Worm (Caenorhabditis elegans): Measurements from ENCODE around the gene Y47D3A.13.
A peak's percentile ranks its signal among the peaks of the same experiment; 100 is the strongest.

The Y47D3A.13 gene

DNA sequence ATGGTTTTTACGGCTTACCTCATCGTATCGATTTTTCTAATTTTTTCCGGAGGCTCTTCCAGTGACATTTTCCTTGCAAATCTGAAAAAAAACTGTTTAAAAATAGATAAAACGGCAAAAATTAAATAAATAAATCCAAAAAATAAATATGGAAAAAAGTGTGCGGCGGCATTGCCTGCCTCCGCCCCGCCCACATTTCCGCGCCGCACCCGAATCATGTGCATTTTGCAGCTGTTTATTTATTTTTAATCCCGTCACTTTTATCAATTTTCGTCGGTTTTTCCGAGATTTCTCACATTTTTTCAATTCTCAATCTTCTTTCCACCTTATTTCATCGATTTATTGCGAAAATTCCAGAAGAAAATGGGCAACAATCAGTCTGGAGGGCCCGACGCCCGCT is 12.9 kb upstream of the Y47D3A.13 start, which contains the start of the genes Y47D3A.14 and aakb-2 (continued):
- TF ChIP-seq ceh-14 (tag; optimal IDR thresholded peaks at IDR 0.05) (peak; percentile 57), zip-5 (tag; optimal IDR thresholded peaks at IDR 0.05) (peak; percentile 11), hlh-15 (tag; optimal IDR thresholded peaks at IDR 0.05) (no peak), odd-2 (tag; optimal IDR thresholded peaks at IDR 0.05) (no peak), elt-4 (tag; optimal IDR thresholded peaks at IDR 0.05) (no peak), ceh-31 (tag; optimal IDR thresholded peaks at IDR 0.05) (peak; percentile 56), gmeb-2 (tag; optimal IDR thresholded peaks at IDR 0.05) (peak; percentile 10), ttx-3 (tag; optimal IDR thresholded peaks at IDR 0.05) (peak; percentile 54), ceh-24 (tag; optimal IDR thresholded peaks at IDR 0.05) (peak; percentile 3), unc-55 (GFP tag; optimal IDR thresholded peaks at IDR 0.05) (no peak)

ce11 chrIII:11234742-11235141 is 10.8 kb upstream of the Y47D3A.13 start, which contains the start of gene Y47D3A.34:
Y47D3A.34 (minus strand) TSS chrIII:11234861.
- TF ChIP-seq hlh-6 (tag; optimal IDR thresholded peaks at IDR 0.05) (no peak), unc-42 (tag; optimal IDR thresholded peaks at IDR 0.05) (peak; percentile 39)

ce11 chrIII:11231969-11232368 is 8.1 kb upstream of the Y47D3A.13 start, which contains the start of gene elo-8:
elo-8 (minus strand) TSS chrIII:11232069.
- TF ChIP-seq fkh-10 (GFP tag; optimal IDR thresholded peaks at IDR 0.05) (no peak), madf-2 (tag; optimal IDR thresholded peaks at IDR 0.05) (no peak), syd-9 (tag; optimal IDR thresholded peaks at IDR 0.05) (no peak), elt-4 (tag; optimal IDR thresholded peaks at IDR 0.05) (no peak), ceh-31 (tag; optimal IDR thresholded peaks at IDR 0.05) (no peak), sdc-2 (tag; optimal IDR thresholded peaks at IDR 0.05) (no peak), dmd-4 (tag; optimal IDR thresholded peaks at IDR 0.05; ENCODE audit: borderline replicate concordance) (no peak), ahr-1 (tag; optimal IDR thresholded peaks at IDR 0.05) (no peak), fkh-6 (tag; optimal IDR thresholded peaks at IDR 0.05) (no peak), npax-4 (tag; optimal IDR thresholded peaks at IDR 0.05) (no peak), sox-2 (GFP tag; IDR thresholded peaks at IDR 0.05) (no peak), tbx-2 (tag; optimal IDR thresholded peaks at IDR 0.05) (no peak), zip-5 (tag; optimal IDR thresholded peaks at IDR 0.05) (no peak), ama-1 (optimal IDR thresholded peaks at IDR 0.05) (no peak), ceh-9 (tag; optimal IDR thresholded peaks at IDR 0.05) (no peak), hlh-30 (tag; optimal IDR thresholded peaks at IDR 0.05; ENCODE audit: insufficient read depth) (no peak)

DNA sequence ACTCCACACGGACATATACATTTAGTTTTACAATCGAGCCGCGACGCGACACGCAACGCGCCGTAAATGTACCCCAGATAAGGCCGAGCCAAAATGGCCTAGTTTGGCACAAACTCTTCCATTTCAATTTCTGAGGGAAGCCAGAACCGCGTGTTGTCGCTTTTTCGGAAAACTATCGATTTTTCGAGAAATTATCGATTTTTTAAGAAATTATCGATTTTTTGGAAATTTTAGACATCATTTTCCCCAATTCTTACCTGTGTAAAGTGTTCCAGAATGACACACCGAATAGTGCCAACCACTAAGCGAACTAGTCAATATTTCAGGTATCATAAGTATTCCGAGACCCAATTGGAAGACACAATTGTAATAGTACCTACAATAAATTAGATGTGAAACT is 7.5 kb upstream of the Y47D3A.13 start:
- TF ChIP-seq pag-3 (tag; optimal IDR thresholded peaks at IDR 0.05; ENCODE audit: borderline replicate concordance) (no peak), sox-4 (tag; optimal IDR thresholded peaks at IDR 0.05) (no peak), ztf-16 (tag; optimal IDR thresholded peaks at IDR 0.05) (no peak), zip-5 (tag; optimal IDR thresholded peaks at IDR 0.05) (no peak), ceh-2 (tag; optimal IDR thresholded peaks at IDR 0.05) (no peak), syd-9 (tag; optimal IDR thresholded peaks at IDR 0.05) (no peak), lin-11 (tag; optimal IDR thresholded peaks at IDR 0.05) (no peak), ref-2 (tag; optimal IDR thresholded peaks at IDR 0.05) (no peak), eyg-1 (tag; optimal IDR thresholded peaks at IDR 0.05) (no peak), K09A11.1 (tag; optimal IDR thresholded peaks at IDR 0.05; ENCODE audit: insufficient read depth) (no peak)

DNA sequence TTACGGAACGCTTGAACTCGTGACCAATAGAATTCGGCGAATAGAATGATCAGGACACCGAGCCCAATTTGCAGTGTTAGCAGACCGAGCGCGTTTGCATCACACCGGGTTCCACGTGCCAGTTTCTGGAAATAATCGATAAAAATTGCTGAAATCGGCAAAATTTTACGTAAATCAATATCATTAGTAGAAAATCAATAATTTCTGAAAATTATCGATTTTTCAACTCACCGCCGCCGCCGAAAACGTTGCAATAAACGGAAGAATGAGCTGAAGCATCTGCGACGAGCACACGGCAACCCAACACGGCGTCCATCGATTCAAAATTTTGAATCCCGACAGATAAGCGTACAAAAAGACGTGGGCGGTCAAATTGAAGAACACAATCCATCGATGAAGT is 6.7 kb upstream of the Y47D3A.13 start:
- no peak for TF ChIP-seq tbx-7 (tag; optimal IDR thresholded peaks at IDR 0.05)
- no peak for TF ChIP-seq ceh-31 (tag; optimal IDR thresholded peaks at IDR 0.05)
- no peak for TF ChIP-seq unc-86 (tag; optimal IDR thresholded peaks at IDR 0.05)
- no peak for TF ChIP-seq pag-3 (tag; optimal IDR thresholded peaks at IDR 0.05; ENCODE audit: borderline replicate concordance)
- no peak for TF ChIP-seq pha-4 (tag; optimal IDR thresholded peaks at IDR 0.05)
- no peak for TF ChIP-seq elt-4 (tag; optimal IDR thresholded peaks at IDR 0.05)
- no peak for TF ChIP-seq fax-1 (tag; optimal IDR thresholded peaks at IDR 0.05)
- TF ChIP-seq ceh-48 (tag; optimal IDR thresholded peaks at IDR 0.05): no peak
- TF ChIP-seq dmd-4 (tag; optimal IDR thresholded peaks at IDR 0.05; ENCODE audit: borderline replicate concordance): no peak
